Worm (Caenorhabditis elegans) whole organism, young adult: ENCODE data around the gene BE10.3.

Source experiments
- F37B4.10 ChIP-seq: fragments of 200-800 bp; sonication (Bioruptor generic); IDR thresholded peaks from 2 replicates; pipeline ENCODE4 v1.3.6; 2022; ENCODE audit warnings: missing genetic modification characterization, missing compliant biosample characterization
- him-1 ChIP-seq: sonication (generic microtip); optimal IDR thresholded peaks from 2 replicates; lab custom pipeline; 2016; ENCODE audit warnings: missing genotype, missing genetic modification reagents, missing genetic modification characterization, missing compliant biosample characterization
- lin-35 ChIP-seq, 3 experiments: fragments of 150-350 bp in 2 of 3; sonication (generic microtip) in 1 of 3; optimal IDR thresholded peaks; 2 replicates each; lab custom pipeline; 2014 to 2018; ENCODE audit warnings: missing biosample characterization in 3 of 3, missing genetic modification characterization in 3 of 3, missing genetic modification reagents in 3 of 3
- mel-28 ChIP-seq: sonication (generic microtip); optimal IDR thresholded peaks from 2 replicates; lab custom pipeline; 2016; ENCODE audit warnings: borderline replicate concordance, mild to moderate bottlenecking, missing genetic modification characterization, missing compliant biosample characterization
- snpc-4 ChIP-seq, 5 experiments: fragments of 150-350 bp in 1 of 5; sonication (generic microtip) in 4 of 5; optimal IDR thresholded peaks; 2 replicates each; lab custom pipeline; 2014 to 2018; ENCODE audit warnings: missing genetic modification characterization in 5 of 5, missing biosample characterization in 3 of 5, antibody characterized with exemption in 2 of 5, mild to moderate bottlenecking in 2 of 5, missing compliant biosample characterization in 2 of 5, missing genotype in 2 of 5, moderate library complexity in 2 of 5, missing genetic modification reagents in 1 of 5

DNA sequence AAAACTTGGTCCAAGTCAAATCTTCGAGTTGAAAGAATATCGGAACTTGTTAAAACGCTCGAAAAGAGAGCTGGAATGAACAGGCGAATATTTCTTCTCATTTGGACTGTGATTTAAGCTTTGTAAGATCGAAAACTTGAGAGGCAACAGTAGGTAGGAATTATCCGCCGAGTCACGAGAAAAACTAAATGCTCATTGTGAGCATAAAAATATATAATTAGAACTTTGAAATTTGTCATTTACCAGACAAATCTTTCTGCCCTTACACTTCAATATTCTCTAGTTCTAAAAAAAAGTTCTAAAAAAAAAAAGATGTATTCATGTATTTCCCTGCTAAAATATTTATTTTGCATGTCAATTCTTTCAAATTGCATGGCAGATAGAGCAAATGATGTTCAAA, 43.6 kb upstream of the BE10.3 start, which contains the start of the genes irld-19 and irld-61:
- TF ChIP-seq him-1 (no peak), mel-28 (no peak), lin-35 (GFP tag; optimal IDR thresholded peaks at IDR 0.05; lab: Kevin White, UChicago) (no peak), snpc-4 (GFP tag; optimal IDR thresholded peaks at IDR 0.05; lab: Kevin White, UChicago) (no peak), snpc-4 (tag; optimal IDR thresholded peaks at IDR 0.05; lab: Kevin White, UChicago) (no peak), F37B4.10 (no peak)
